Fruit fly (Drosophila melanogaster): ENCODE measurements around the gene Imp.

Imp gene

dm6 chrX:10784812-10785638, 39.1 kb downstream of the Imp start:
- TF ChIP-seq CG7101 (tag; optimal IDR thresholded peaks at IDR 0.05) (peak; percentile 9), CG11617 (GFP tag; optimal IDR thresholded peaks at IDR 0.05) (peak; percentile 55), kay (GFP tag; ENCODE audit: borderline replicate concordance) (no peak), ovo (GFP tag; optimal IDR thresholded peaks at IDR 0.05) (peak; percentile 92), toe (GFP tag; optimal IDR thresholded peaks at IDR 0.05) (peak; percentile 7), tj (GFP tag; optimal IDR thresholded peaks at IDR 0.05) (peak; percentile 99), pad (GFP tag; optimal IDR thresholded peaks at IDR 0.05) (peak; percentile 75), cic (GFP tag; optimal IDR thresholded peaks at IDR 0.05) (no peak), Clk (GFP tag; optimal IDR thresholded peaks at IDR 0.05) (no peak), CG33017 (tag; optimal IDR thresholded peaks at IDR 0.05) (no peak), CG14711 (tag; optimal IDR thresholded peaks at IDR 0.05) (peak; percentile 39)

- TF ChIP-seq cnc (optimal IDR thresholded peaks at IDR 0.05), result no peak
- no peak for TF ChIP-seq CG1620 (GFP tag; optimal IDR thresholded peaks at IDR 0.05)
- peak; percentile 63 for TF ChIP-seq cic (GFP tag; optimal IDR thresholded peaks at IDR 0.05)
- no peak for TF ChIP-seq CG14711 (tag; optimal IDR thresholded peaks at IDR 0.05)
- peak; percentile 64 for TF ChIP-seq ovo (GFP tag; optimal IDR thresholded peaks at IDR 0.05)
- no peak for TF ChIP-seq CG33017 (tag; optimal IDR thresholded peaks at IDR 0.05)
- TF ChIP-seq tj (GFP tag; optimal IDR thresholded peaks at IDR 0.05), result peak; percentile 97
- peak; percentile 85 for TF ChIP-seq Mnt (GFP tag; optimal IDR thresholded peaks at IDR 0.05)
Observed at dm6 chrX:10784330-10784778, 39.7 kb downstream of the Imp start.

DNA sequence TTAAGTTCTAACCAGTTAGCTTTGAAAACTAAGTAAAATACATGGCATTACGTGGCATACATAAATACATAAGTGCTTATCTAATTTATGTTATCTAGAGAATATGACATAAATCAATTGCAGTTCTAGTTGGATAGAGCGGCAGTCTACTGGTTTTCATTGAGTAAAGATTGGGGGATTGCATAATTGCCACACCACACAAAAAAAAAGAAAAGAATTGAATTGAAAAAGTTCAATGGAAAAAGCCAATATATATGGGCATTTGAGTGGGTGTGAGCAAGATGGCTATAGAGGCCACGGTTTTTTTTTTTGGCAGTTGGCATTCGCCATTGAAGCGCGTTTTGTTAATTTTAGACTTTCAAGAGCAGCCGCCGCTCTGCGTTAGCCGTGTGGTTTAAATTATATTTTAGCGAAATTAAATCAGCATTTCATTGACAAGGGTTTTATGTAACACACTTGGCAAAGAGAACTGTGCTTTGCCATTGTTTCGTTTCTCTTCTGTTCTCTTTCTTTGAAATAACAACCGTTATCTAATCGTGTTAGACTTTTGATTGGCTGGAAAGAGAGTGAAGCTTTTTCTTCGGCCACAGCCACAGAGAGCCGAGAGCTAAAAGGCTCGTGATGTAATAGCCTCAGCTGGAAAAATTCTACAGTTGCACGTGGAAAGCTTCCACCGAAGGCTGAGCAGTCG, 40.6 kb downstream of the Imp start:
- TF ChIP-seq cic (GFP tag; optimal IDR thresholded peaks at IDR 0.05), result peak; percentile 12
- TF ChIP-seq Mnt (GFP tag; optimal IDR thresholded peaks at IDR 0.05), result no peak
- TF ChIP-seq kay (GFP tag; ENCODE audit: borderline replicate concordance), result peak; percentile 81

- TF ChIP-seq cnc (optimal IDR thresholded peaks at IDR 0.05) (no peak), CG7045 (GFP tag; optimal IDR thresholded peaks at IDR 0.05) (peak; percentile 56), Crg-1 (GFP tag; optimal IDR thresholded peaks at IDR 0.05) (peak; percentile 75), CG12768 (GFP tag; optimal IDR thresholded peaks at IDR 0.05) (peak; percentile 40), CG5204 (GFP tag; optimal IDR thresholded peaks at IDR 0.05) (peak; percentile 50), tj (GFP tag; optimal IDR thresholded peaks at IDR 0.05) (peak; percentile 39), CG33017 (tag; optimal IDR thresholded peaks at IDR 0.05) (peak; percentile 65), CG11617 (GFP tag; optimal IDR thresholded peaks at IDR 0.05) (peak; percentile 71), pad (GFP tag; optimal IDR thresholded peaks at IDR 0.05) (peak; percentile 60), CG1620 (GFP tag; optimal IDR thresholded peaks at IDR 0.05) (peak; percentile 84), ovo (GFP tag; optimal IDR thresholded peaks at IDR 0.05) (peak; percentile 63), Mnt (GFP tag; optimal IDR thresholded peaks at IDR 0.05) (peak; percentile 66), CG14711 (tag; optimal IDR thresholded peaks at IDR 0.05) (peak; percentile 72), kay (GFP tag; ENCODE audit: borderline replicate concordance) (peak; percentile 1), Hr96 (GFP tag; optimal IDR thresholded peaks at IDR 0.05) (no peak), toe (GFP tag; optimal IDR thresholded peaks at IDR 0.05) (peak; percentile 23), cic (GFP tag; optimal IDR thresholded peaks at IDR 0.05) (peak; percentile 20), Clk (GFP tag; optimal IDR thresholded peaks at IDR 0.05) (no peak), CG7101 (tag; optimal IDR thresholded peaks at IDR 0.05) (peak; percentile 80), bab1 (GFP tag; optimal IDR thresholded peaks at IDR 0.05) (peak; percentile 84)
Observed at dm6 chrX:10775690-10776089, 48.4 kb downstream of the Imp start.

DNA sequence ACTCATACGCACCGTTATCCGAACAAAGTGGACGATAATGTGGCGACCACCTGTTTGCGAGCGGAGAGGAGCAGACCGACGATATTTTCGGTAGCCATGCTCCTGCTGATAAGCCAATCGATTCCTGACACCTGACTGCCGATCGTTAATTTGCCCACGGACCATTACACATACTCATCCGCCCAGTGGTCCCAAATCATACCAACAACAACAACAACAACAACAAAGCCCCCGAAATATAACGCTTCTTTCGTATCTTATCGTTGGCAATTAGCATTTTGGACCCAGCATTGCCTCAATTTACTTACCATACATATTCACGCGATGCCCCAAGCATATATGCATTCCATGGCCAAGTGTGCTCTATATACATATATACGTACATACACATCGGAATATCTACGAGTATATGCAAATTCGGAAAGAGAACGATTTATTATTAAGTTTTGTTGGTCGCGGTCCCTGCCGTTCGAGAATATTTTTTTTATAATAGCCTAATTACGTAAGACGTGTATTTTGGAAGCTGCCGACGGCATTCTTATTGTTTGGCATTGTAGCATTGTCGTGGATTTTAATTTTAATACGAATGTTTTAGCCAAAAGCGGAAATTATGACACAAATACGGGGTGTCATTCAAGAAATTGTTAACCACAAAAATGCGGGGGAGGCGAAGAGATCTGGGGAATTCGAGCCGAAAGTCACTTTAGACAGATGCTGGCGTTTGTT, 49.0 kb downstream of the Imp start:
- TF ChIP-seq cnc (optimal IDR thresholded peaks at IDR 0.05) (no peak), CG1620 (GFP tag; optimal IDR thresholded peaks at IDR 0.05) (no peak), CG5204 (GFP tag; optimal IDR thresholded peaks at IDR 0.05) (no peak), cic (GFP tag; optimal IDR thresholded peaks at IDR 0.05) (no peak), ovo (GFP tag; optimal IDR thresholded peaks at IDR 0.05) (no peak)

dm6 chrX:10773562-10773961, 50.5 kb downstream of the Imp start:
- TF ChIP-seq CG7101 (tag; optimal IDR thresholded peaks at IDR 0.05) (no peak), CG1620 (GFP tag; optimal IDR thresholded peaks at IDR 0.05) (no peak), Clk (GFP tag; optimal IDR thresholded peaks at IDR 0.05) (no peak), cic (GFP tag; optimal IDR thresholded peaks at IDR 0.05) (no peak), CG33017 (tag; optimal IDR thresholded peaks at IDR 0.05) (no peak), bab1 (GFP tag; optimal IDR thresholded peaks at IDR 0.05) (no peak)

Measured in whole organism, adult.